Worm (Caenorhabditis elegans): ENCODE data around the gene Y54G11A.14.
A peak's percentile ranks its signal among the peaks of the same experiment; 100 is the strongest.

The Y54G11A.14 gene

ce11 chrII:14349356-14349923 is 31.5 kb downstream of the Y54G11A.14 start, which contains the start of the genes Y54G11A.17, lin-7 and elof-1 (continued):
- TF ChIP-seq fkh-10 (GFP tag; optimal IDR thresholded peaks at IDR 0.05) (peak; percentile 68), mdl-1 (tag; optimal IDR thresholded peaks at IDR 0.05) (peak in 1 of 2 experiments; percentile 88), nhr-237 (tag; optimal IDR thresholded peaks at IDR 0.05) (peak; percentile 36), mab-9 (GFP tag; IDR thresholded peaks at IDR 0.05) (no peak; the same call in 1 of the 2 replicates), xbp-1 (tag; optimal IDR thresholded peaks at IDR 0.05) (peak; percentile 85), hlh-4 (tag; optimal IDR thresholded peaks at IDR 0.05) (no peak), egl-27 (tag; optimal IDR thresholded peaks at IDR 0.05) (no peak), nhr-11 (tag; optimal IDR thresholded peaks at IDR 0.05) (no peak), snu-23 (GFP tag; optimal IDR thresholded peaks at IDR 0.05) (peak; percentile 93), ztf-11 (tag; optimal IDR thresholded peaks at IDR 0.05) (peak in 1 of 2 experiments; percentile 60), elt-3 (tag; optimal IDR thresholded peaks at IDR 0.05) (peak in 2 of 6 experiments; percentile 69 to 87), lin-14 (GFP tag; optimal IDR thresholded peaks at IDR 0.05) (peak; percentile 89), fkh-8 (tag; optimal IDR thresholded peaks at IDR 0.05) (peak; percentile 92), vab-15 (tag; optimal IDR thresholded peaks at IDR 0.05) (peak; percentile 96), efl-1 (optimal IDR thresholded peaks at IDR 0.05) (peak; percentile 91 to 93), efl-1 (GFP tag; optimal IDR thresholded peaks at IDR 0.05 in 1 of 2) (peak; percentile 88 to 98), jun-1 (tag; optimal IDR thresholded peaks at IDR 0.05) (peak; percentile 78), tlp-1 (tag; optimal IDR thresholded peaks at IDR 0.05) (no peak), nhr-77 (tag; optimal IDR thresholded peaks at IDR 0.05) (peak; percentile 97), dpl-1 (GFP tag; optimal IDR thresholded peaks at IDR 0.05) (peak; percentile 90 to 92 (median 90)), sup-37 (GFP tag; optimal IDR thresholded peaks at IDR 0.05) (no peak), ceh-88 (GFP tag; IDR thresholded peaks at IDR 0.05) (peak; percentile 62), aly-2 (tag; optimal IDR thresholded peaks at IDR 0.05) (peak; percentile 32), lin-13 (GFP tag; optimal IDR thresholded peaks at IDR 0.05) (peak; percentile 86), lin-39 (tag; optimal IDR thresholded peaks at IDR 0.05) (peak; percentile 49), ceh-82 (tag; optimal IDR thresholded peaks at IDR 0.05) (peak; percentile 82 to 96 (median 86)), unc-30 (tag; optimal IDR thresholded peaks at IDR 0.05) (no peak), skn-1 (tag; optimal IDR thresholded peaks at IDR 0.05) (peak; percentile 93), hlh-17 (GFP tag; optimal IDR thresholded peaks at IDR 0.05; ENCODE audit: borderline replicate concordance) (no peak), ama-1 (optimal IDR thresholded peaks at IDR 0.05) (peak; percentile 63), nhr-71 (tag; optimal IDR thresholded peaks at IDR 0.05) (peak; percentile 90), ceh-8 (GFP tag; optimal IDR thresholded peaks at IDR 0.05) (peak; percentile 25), dsc-1 (tag; optimal IDR thresholded peaks at IDR 0.05) (peak; percentile 68), unc-130 (tag; optimal IDR thresholded peaks at IDR 0.05) (peak; percentile 99), lsy-2 (tag; optimal IDR thresholded peaks at IDR 0.05) (peak; percentile 99 to 100), nhr-19 (GFP tag; conservative IDR thresholded peaks at IDR 0.05) (peak; percentile 81), C04F5.9 (tag; optimal IDR thresholded peaks at IDR 0.05) (peak; percentile 55), nhr-76 (tag; optimal IDR thresholded peaks at IDR 0.05) (no peak), swsn-7 (tag; optimal IDR thresholded peaks at IDR 0.05) (peak; percentile 79), fkh-4 (tag; optimal IDR thresholded peaks at IDR 0.05; ENCODE audit: borderline replicate concordance) (no peak), irx-1 (tag; optimal IDR thresholded peaks at IDR 0.05) (peak; percentile 70), ztf-4 (tag; optimal IDR thresholded peaks at IDR 0.05) (peak; percentile 44), pqm-1 (tag; optimal IDR thresholded peaks at IDR 0.05) (peak; percentile 14), zip-4 (GFP tag; optimal IDR thresholded peaks at IDR 0.05) (peak; percentile 61), pax-3 (tag; optimal IDR thresholded peaks at IDR 0.05) (peak; percentile 63), aha-1 (tag; optimal IDR thresholded peaks at IDR 0.05) (peak; percentile 12), rnt-1 (tag; optimal IDR thresholded peaks at IDR 0.05) (peak; percentile 87), nhr-90 (tag; optimal IDR thresholded peaks at IDR 0.05; ENCODE audit: poor library complexity) (peak; percentile 73), hpl-2 (GFP tag; optimal IDR thresholded peaks at IDR 0.05) (peak; percentile 77), C16A3.4 (tag; optimal IDR thresholded peaks at IDR 0.05) (peak; percentile 96), grh-1 (GFP tag; IDR thresholded peaks at IDR 0.05) (peak; percentile 54), nhr-28 (tag; optimal IDR thresholded peaks at IDR 0.05) (no peak)
